Fruit fly (Drosophila melanogaster) whole organism, embryonic: ENCODE measurements around the gene GAPsec.
A peak's percentile ranks its signal among the peaks of the same experiment; 100 is the strongest.

Experiments
- Abd-B ChIP-seq: fragments of 200-800 bp; sonication (Bioruptor generic); optimal IDR thresholded peaks from 2 replicates; lab custom pipeline; 2018; ENCODE audit warnings: missing biosample characterization, mild to moderate bottlenecking, missing genetic modification characterization, moderate library complexity
- Ada2b ChIP-seq: fragments of 200-800 bp; sonication (Bioruptor generic); IDR thresholded peaks from 2 replicates; pipeline ENCODE4 v1.3.6; 2022; ENCODE audit warnings: missing biosample characterization, missing genetic modification characterization
- Atf3 ChIP-seq: fragments of 200-800 bp; sonication (Bioruptor generic); optimal IDR thresholded peaks from 3 replicates; lab custom pipeline; 2016; ENCODE audit warnings: missing biosample characterization, missing genetic modification characterization
- C15 ChIP-seq: fragments of 200-800 bp; sonication (Bioruptor generic); IDR thresholded peaks from 3 replicates; pipeline ENCODE4 v1.3.6; 2022; ENCODE audit warnings: missing biosample characterization, missing genetic modification characterization
- CG1024 ChIP-seq: fragments of 200-800 bp; sonication (Bioruptor generic); IDR thresholded peaks from 2 replicates; pipeline ENCODE4 v1.3.6; 2022; ENCODE audit warnings: missing biosample characterization, missing genetic modification characterization
- CG10565 ChIP-seq: fragments of 200-800 bp; sonication (Bioruptor generic); optimal IDR thresholded peaks from 3 replicates; lab custom pipeline; 2016; ENCODE audit warnings: missing biosample characterization, mild to moderate bottlenecking, missing genetic modification characterization
- CG11695 ChIP-seq: fragments of 200-800 bp; sonication (Bioruptor generic); IDR thresholded peaks from 3 replicates; pipeline ENCODE4 v1.3.6; 2022; ENCODE audit warnings: missing biosample characterization, missing genetic modification characterization
- CG13894 ChIP-seq: fragments of 200-800 bp; sonication (Bioruptor generic); optimal IDR thresholded peaks from 3 replicates; lab custom pipeline; 2018; ENCODE audit warnings: missing biosample characterization, mild to moderate bottlenecking, missing genetic modification characterization, moderate library complexity
- CG15073 ChIP-seq: fragments of 200-800 bp; sonication (Bioruptor generic); optimal IDR thresholded peaks from 2 replicates; lab custom pipeline; 2016; ENCODE audit warnings: missing biosample characterization, missing genetic modification characterization
- CG15514 ChIP-seq: fragments of 200-800 bp; sonication (Bioruptor generic); optimal IDR thresholded peaks from 3 replicates; lab custom pipeline; 2017; ENCODE audit warnings: missing biosample characterization, missing genetic modification characterization, mild to moderate bottlenecking, moderate library complexity, missing genetic modification reagents
- CG17912 ChIP-seq: fragments of 200-800 bp; sonication (Bioruptor generic); optimal IDR thresholded peaks from 2 replicates; lab custom pipeline; 2018; ENCODE audit warnings: missing biosample characterization, mild to moderate bottlenecking, missing genetic modification characterization
- CG18599 ChIP-seq: fragments of 200-800 bp; sonication (Bioruptor generic); optimal IDR thresholded peaks from 3 replicates; lab custom pipeline; 2017; ENCODE audit warnings: missing biosample characterization, missing genetic modification characterization, mild to moderate bottlenecking, moderate library complexity, missing genetic modification reagents
- CG2875 ChIP-seq: fragments of 200-800 bp; sonication (Bioruptor generic); optimal IDR thresholded peaks from 2 replicates; lab custom pipeline; 2017; ENCODE audit warnings: missing biosample characterization, mild to moderate bottlenecking, missing genetic modification characterization, missing genetic modification reagents
- CG4730 ChIP-seq: fragments of 200-800 bp; sonication (Bioruptor generic); IDR thresholded peaks from 2 replicates; pipeline ENCODE4 v1.3.6; 2022; ENCODE audit warnings: missing biosample characterization, missing genetic modification characterization
- CG5180 ChIP-seq: fragments of 200-800 bp; sonication (Bioruptor generic); optimal IDR thresholded peaks from 3 replicates; lab custom pipeline; 2017; ENCODE audit warnings: missing biosample characterization, missing genetic modification characterization, mild to moderate bottlenecking, moderate library complexity, missing genetic modification reagents
- CG8924 ChIP-seq: fragments of 200-800 bp; optimal IDR thresholded peaks from 3 replicates; lab custom pipeline; 2019; ENCODE audit warnings: missing biosample characterization, mild to moderate bottlenecking, missing genetic modification characterization, moderate library complexity
- CG9797 ChIP-seq: fragments of 200-800 bp; sonication (Bioruptor generic); optimal IDR thresholded peaks from 3 replicates; lab custom pipeline; 2018; ENCODE audit warnings: missing biosample characterization, mild to moderate bottlenecking, missing genetic modification characterization
- CG9817 ChIP-seq: fragments of 200-800 bp; sonication (Bioruptor generic); optimal IDR thresholded peaks from 2 replicates; lab custom pipeline; 2018; ENCODE audit warnings: missing biosample characterization, mild to moderate bottlenecking, missing genetic modification characterization, moderate library complexity
- Camta ChIP-seq: fragments of 200-800 bp; sonication (Bioruptor generic); optimal IDR thresholded peaks from 2 replicates; lab custom pipeline; 2016; ENCODE audit warnings: missing biosample characterization, missing genetic modification characterization
- CkIIα-i1 ChIP-seq: fragments of 200-800 bp; sonication (Bioruptor generic); IDR thresholded peaks from 2 replicates; pipeline ENCODE4 v1.3.6; 2022; ENCODE audit warnings: missing biosample characterization, missing genetic modification characterization
- D ChIP-seq, 2 experiments: fragments of 200-800 bp in 1 of 2; fragments of >200 bp in 1 of 2; sonication (Bioruptor generic) in 1 of 2; optimal IDR thresholded peaks; 2 replicates in 1 of 2; 3 replicates in 1 of 2; lab custom pipeline; 2017; ENCODE audit warnings: mild to moderate bottlenecking in 1 of 2, missing biosample characterization in 1 of 2, missing genetic modification characterization in 1 of 2, missing genetic modification reagents in 1 of 2
- Deaf1 ChIP-seq: fragments of 200-800 bp; optimal IDR thresholded peaks from 3 replicates; lab custom pipeline; 2019; ENCODE audit warnings: missing biosample characterization, mild to moderate bottlenecking, missing genetic modification characterization, moderate library complexity
- Doc3 ChIP-seq: fragments of 200-800 bp; sonication (Bioruptor generic); IDR thresholded peaks from 3 replicates; pipeline ENCODE4 v1.3.6; 2022; ENCODE audit warnings: missing biosample characterization, missing genetic modification characterization; ENCODE audit not compliant: partially characterized antibody
- H15 ChIP-seq: fragments of 200-800 bp; sonication (Bioruptor generic); IDR thresholded peaks from 3 replicates; pipeline ENCODE4 v1.3.6; 2022; ENCODE audit warnings: missing biosample characterization, missing genetic modification characterization
- Hmr ChIP-seq: fragments of 200-800 bp; sonication (Bioruptor generic); optimal IDR thresholded peaks from 3 replicates; lab custom pipeline; 2017; ENCODE audit warnings: mild to moderate bottlenecking, missing biosample characterization, missing genetic modification reagents, missing genetic modification characterization
- Lhr ChIP-seq: fragments of 200-800 bp; sonication (Bioruptor generic); optimal IDR thresholded peaks from 3 replicates; lab custom pipeline; 2017; ENCODE audit warnings: mild to moderate bottlenecking, missing biosample characterization, missing genetic modification reagents, missing genetic modification characterization
- Meics ChIP-seq: fragments of 200-800 bp; sonication (Bioruptor generic); optimal IDR thresholded peaks from 2 replicates; lab custom pipeline; 2017; ENCODE audit warnings: missing biosample characterization, mild to moderate bottlenecking, missing genetic modification characterization
- NFAT ChIP-seq: fragments of 200-800 bp; sonication (Bioruptor generic); IDR thresholded peaks from 2 replicates; pipeline ENCODE4 v1.3.6; 2022; ENCODE audit warnings: missing biosample characterization, missing genetic modification characterization
- Nf-YC ChIP-seq: fragments of 200-800 bp; optimal IDR thresholded peaks from 3 replicates; lab custom pipeline; 2019; ENCODE audit warnings: missing biosample characterization, mild to moderate bottlenecking, missing genetic modification characterization, moderate library complexity
- Oaz ChIP-seq: fragments of 200-800 bp; sonication (Bioruptor generic); IDR thresholded peaks from 2 replicates; pipeline ENCODE4 v1.3.6; 2022; ENCODE audit warnings: missing biosample characterization, missing genetic modification characterization
- Opbp ChIP-seq: fragments of 200-800 bp; sonication (Bioruptor generic); IDR thresholded peaks from 3 replicates; pipeline ENCODE4 v1.3.6; 2022; ENCODE audit warnings: missing biosample characterization, missing genetic modification characterization; ENCODE audit not compliant: partially characterized antibody
- Usf ChIP-seq: fragments of 200-800 bp; sonication (Bioruptor generic); optimal IDR thresholded peaks from 2 replicates; lab custom pipeline; 2017; ENCODE audit warnings: missing genotype, missing biosample characterization, missing genetic modification characterization
- Xrp1 ChIP-seq: fragments of 200-800 bp; sonication (Bioruptor generic); IDR thresholded peaks from 2 replicates; pipeline ENCODE4 v1.3.6; 2022; ENCODE audit warnings: missing biosample characterization, missing genetic modification characterization
- YL-1 ChIP-seq: fragments of 200-800 bp; sonication (Bioruptor generic); optimal IDR thresholded peaks from 3 replicates; lab custom pipeline; 2017; ENCODE audit warnings: missing biosample characterization, mild to moderate bottlenecking, missing genetic modification characterization
- bigmax ChIP-seq: fragments of 200-800 bp; sonication (Bioruptor generic); optimal IDR thresholded peaks from 2 replicates; lab custom pipeline; 2018; ENCODE audit warnings: missing biosample characterization, mild to moderate bottlenecking, missing genetic modification characterization
- crol ChIP-seq: fragments of 200-800 bp; sonication (Bioruptor generic); IDR thresholded peaks from 2 replicates; pipeline ENCODE4 v1.3.6; 2022; ENCODE audit warnings: missing biosample characterization, missing genetic modification characterization
- dpn ChIP-seq, 2 experiments: fragments of 200-800 bp; sonication (Bioruptor generic); optimal IDR thresholded peaks; 3 replicates each; lab custom pipeline; 2016; ENCODE audit warnings: missing biosample characterization in 2 of 2, missing genetic modification characterization in 2 of 2
- emc ChIP-seq: fragments of 200-800 bp; sonication (Bioruptor generic); optimal IDR thresholded peaks from 2 replicates; lab custom pipeline; 2016; ENCODE audit warnings: missing biosample characterization, missing genetic modification characterization
- en ChIP-seq: fragments of 200-800 bp; sonication (Bioruptor generic); optimal IDR thresholded peaks from 2 replicates; lab custom pipeline; 2016; ENCODE audit warnings: missing biosample characterization, missing genetic modification characterization
- grau ChIP-seq: fragments of 200-800 bp; optimal IDR thresholded peaks from 3 replicates; lab custom pipeline; 2019; ENCODE audit warnings: missing biosample characterization, mild to moderate bottlenecking, missing genetic modification characterization, moderate library complexity
- lbe ChIP-seq: fragments of 200-800 bp; sonication (Bioruptor generic); optimal IDR thresholded peaks from 2 replicates; lab custom pipeline; 2016; ENCODE audit warnings: missing biosample characterization, mild to moderate bottlenecking, missing genetic modification characterization
- lilli ChIP-seq: fragments of 200-800 bp; sonication (Bioruptor generic); optimal IDR thresholded peaks from 3 replicates; lab custom pipeline; 2016; ENCODE audit warnings: missing biosample characterization, missing genetic modification characterization
- lmd ChIP-seq: fragments of 200-800 bp; sonication (Bioruptor generic); IDR thresholded peaks from 2 replicates; pipeline ENCODE4 v1.3.6; 2022; ENCODE audit warnings: missing biosample characterization, missing genetic modification characterization
- maf-S ChIP-seq: fragments of 200-800 bp; sonication (Bioruptor generic); optimal IDR thresholded peaks from 2 replicates; lab custom pipeline; 2016; ENCODE audit warnings: missing biosample characterization, missing genetic modification characterization
- peb ChIP-seq: fragments of 200-800 bp; sonication (Bioruptor generic); IDR thresholded peaks from 2 replicates; pipeline ENCODE4 v1.3.6; 2022; ENCODE audit warnings: missing biosample characterization, missing genetic modification characterization
- pfk ChIP-seq: fragments of 200-800 bp; sonication (Bioruptor generic); optimal IDR thresholded peaks from 2 replicates; lab custom pipeline; 2018; ENCODE audit warnings: missing biosample characterization, mild to moderate bottlenecking, missing genetic modification characterization, moderate library complexity
- psq ChIP-seq: fragments of 200-800 bp; sonication (Bioruptor generic); optimal IDR thresholded peaks from 2 replicates; lab custom pipeline; 2017; ENCODE audit warnings: missing biosample characterization, missing genetic modification characterization
- tgo ChIP-seq: fragments of 200-800 bp; sonication (Bioruptor generic); IDR thresholded peaks from 3 replicates; pipeline ENCODE4 v1.3.6; 2022; ENCODE audit warnings: missing biosample characterization, missing genetic modification characterization
- toy ChIP-seq: fragments of 200-800 bp; sonication (Bioruptor generic); IDR thresholded peaks from 2 replicates; pipeline ENCODE4 v1.3.6; 2022; ENCODE audit warnings: missing biosample characterization, missing genetic modification characterization

The GAPsec gene

dm6 chr3L:8600752-8601433 lies 22.8 kb downstream of the GAPsec start, which contains the start of the genes Nelf-E and RpL14 (continued):
- TF ChIP-seq grau (tag; lab: Kevin White, UChicago) (peak; percentile 90), Camta (GFP tag; lab: Kevin White, UChicago) (peak; percentile 96), CG11695 (GFP tag; lab: Robert Waterston, UW) (peak; percentile 82), lbe (GFP tag; lab: Kevin White, UChicago) (peak; percentile 90), NFAT (GFP tag; lab: Robert Waterston, UW) (peak; percentile 97), CG10565 (GFP tag; lab: Kevin White, UChicago) (peak; percentile 70), maf-S (GFP tag; lab: Kevin White, UChicago) (peak; percentile 94), CG5180 (GFP tag; lab: Kevin White, UChicago) (peak; percentile 82), Atf3 (GFP tag; lab: Kevin White, UChicago) (peak; percentile 95), bigmax (peak; percentile 86), CG4730 (GFP tag; lab: Robert Waterston, UW) (peak; percentile 82), Usf (GFP tag; lab: Kevin White, UChicago) (peak; percentile 86), CG17912 (peak; percentile 98), Abd-B (GFP tag; lab: Kevin White, UChicago) (peak; percentile 66), crol (GFP tag; lab: Robert Waterston, UW) (peak; percentile 66), CkIIα-i1 (GFP tag; lab: Robert Waterston, UW) (0 out of 2 replicates have a peak, but pooled peaks have one; percentile 29), CG15514 (GFP tag; lab: Kevin White, UChicago) (peak; percentile 95), D (optimal IDR thresholded peaks at IDR 0.05; lab: Kevin White, UChicago) (peak; percentile 37), D (GFP tag; optimal IDR thresholded peaks at IDR 0.05; lab: Kevin White, UChicago) (peak; percentile 90), H15 (GFP tag; lab: Robert Waterston, UW) (peak; percentile 94), CG2875 (GFP tag; lab: Kevin White, UChicago) (peak; percentile 93), Xrp1 (peak; percentile 82), CG18599 (GFP tag; lab: Kevin White, UChicago) (peak; percentile 97), Deaf1 (tag; lab: Kevin White, UChicago) (no peak), toy (peak; percentile 80; the same call in 1 of the 2 replicates), lilli (GFP tag; lab: Kevin White, UChicago) (peak; percentile 91), dpn (GFP tag; optimal IDR thresholded peaks at IDR 0.05; lab: Kevin White, UChicago) (peak; percentile 87 to 97), lmd (GFP tag; lab: Robert Waterston, UW) (peak; percentile 87), CG9797 (GFP tag; lab: Kevin White, UChicago) (peak; percentile 99), emc (GFP tag; lab: Kevin White, UChicago) (peak; percentile 95), psq (peak; percentile 81), Ada2b (peak; percentile 74), peb (peak; percentile 76; the same call in 1 of the 2 replicates), YL-1 (GFP tag; lab: Kevin White, UChicago) (peak; percentile 100), CG15073 (GFP tag; lab: Kevin White, UChicago) (no peak), Oaz (GFP tag; lab: Robert Waterston, UW) (peak; percentile 89), CG1024 (GFP tag; lab: Robert Waterston, UW) (peak; percentile 93), Hmr (peak; percentile 98), CG13894 (tag; lab: Kevin White, UChicago) (peak; percentile 95), Doc3 (GFP tag; lab: Robert Waterston, UW) (no peak), CG9817 (tag; lab: Kevin White, UChicago) (peak; percentile 94), C15 (GFP tag; lab: Robert Waterston, UW) (peak; percentile 91), tgo (GFP tag; lab: Robert Waterston, UW) (peak; percentile 90), Lhr (GFP tag; lab: Kevin White, UChicago) (peak; percentile 96), Opbp (GFP tag; lab: Robert Waterston, UW) (peak; percentile 61; the same call in 1 of the 3 replicates), pfk (GFP tag; lab: Kevin White, UChicago) (peak; percentile 85), Meics (peak; percentile 97), en (GFP tag; lab: Kevin White, UChicago) (peak; percentile 90), Nf-YC (tag; lab: Kevin White, UChicago) (peak; percentile 83), CG8924 (peak; percentile 91)
